Worm (Caenorhabditis elegans): ENCODE measurements around the gene ulp-4.
A peak's percentile ranks its signal among the peaks of the same experiment; 100 is the strongest.

The ulp-4 gene

ce11 chrII:8131413-8131966, 1.7 kb downstream of the ulp-4 start (continued):
- TF ChIP-seq nhr-71 (tag; optimal IDR thresholded peaks at IDR 0.05): peak; percentile 71
- peak; percentile 2 for TF ChIP-seq skn-1 (tag; optimal IDR thresholded peaks at IDR 0.05)
- no peak for TF ChIP-seq tlp-1 (tag; optimal IDR thresholded peaks at IDR 0.05)
- no peak for TF ChIP-seq Y116A8C.19 (tag; optimal IDR thresholded peaks at IDR 0.05; ENCODE audit: borderline replicate concordance)
- peak; percentile 97 for TF ChIP-seq nhr-85 (tag)
- peak; percentile 68 for TF ChIP-seq unc-130 (tag; optimal IDR thresholded peaks at IDR 0.05)
- TF ChIP-seq dsc-1 (tag; optimal IDR thresholded peaks at IDR 0.05): no peak
- peak; percentile 17 for TF ChIP-seq F16B12.6 (tag; optimal IDR thresholded peaks at IDR 0.05)
- TF ChIP-seq mep-1 (tag; optimal IDR thresholded peaks at IDR 0.05): peak; percentile 32
- peak; percentile 87 for TF ChIP-seq lin-14 (GFP tag; optimal IDR thresholded peaks at IDR 0.05)
- peak in 1 of 2 experiments; percentile 15 for TF ChIP-seq mdl-1 (tag; optimal IDR thresholded peaks at IDR 0.05)
- peak; percentile 96 for TF ChIP-seq grh-1 (GFP tag; IDR thresholded peaks at IDR 0.05)
- TF ChIP-seq nhr-84 (tag; optimal IDR thresholded peaks at IDR 0.05): no peak
- TF ChIP-seq sptf-1 (tag; optimal IDR thresholded peaks at IDR 0.05): no peak
- TF ChIP-seq ztf-4 (tag; optimal IDR thresholded peaks at IDR 0.05): peak; percentile 48
- peak; percentile 9 for TF ChIP-seq egl-13 (tag; optimal IDR thresholded peaks at IDR 0.05)
- TF ChIP-seq nhr-76 (tag; optimal IDR thresholded peaks at IDR 0.05): no peak
- TF ChIP-seq egl-27 (tag; optimal IDR thresholded peaks at IDR 0.05): no peak
- no peak for TF ChIP-seq pax-3 (tag; optimal IDR thresholded peaks at IDR 0.05)
- peak; percentile 5 to 67 for TF ChIP-seq lin-35 (GFP tag; optimal IDR thresholded peaks at IDR 0.05)
- no peak for TF ChIP-seq nhr-28 (tag; optimal IDR thresholded peaks at IDR 0.05)

ce11 chrII:8135953-8136352, 6.2 kb downstream of the ulp-4 start:
- no peak for TF ChIP-seq lsy-2 (tag; optimal IDR thresholded peaks at IDR 0.05)
- no peak for TF ChIP-seq sox-4 (tag; optimal IDR thresholded peaks at IDR 0.05)
- TF ChIP-seq snu-23 (GFP tag; optimal IDR thresholded peaks at IDR 0.05): no peak
- no peak for TF ChIP-seq fkh-4 (tag; optimal IDR thresholded peaks at IDR 0.05; ENCODE audit: borderline replicate concordance)
- no peak for TF ChIP-seq pqm-1 (tag; optimal IDR thresholded peaks at IDR 0.05)
- TF ChIP-seq mdl-1 (tag; optimal IDR thresholded peaks at IDR 0.05): no peak

- TF ChIP-seq efl-1 (optimal IDR thresholded peaks at IDR 0.05) (no peak), efl-1 (GFP tag; optimal IDR thresholded peaks at IDR 0.05 in 1 of 2) (peak in 1 of 2 experiments; percentile 11), skn-1 (tag; optimal IDR thresholded peaks at IDR 0.05) (no peak)
These were observed 7.1 kb downstream of the ulp-4 start, which contains the start of gene ctns-1 for ce11 chrII:8136818-8137217. Gene ctns-1, minus strand, starts transcription at chrII:8136918.

ce11 chrII:8137379-8137778, 7.6 kb downstream of the ulp-4 start:
- no peak for TF ChIP-seq alr-1 (tag; optimal IDR thresholded peaks at IDR 0.05; ENCODE audit: borderline replicate concordance)
- TF ChIP-seq xbp-1 (tag; optimal IDR thresholded peaks at IDR 0.05): peak; percentile 1
- no peak for TF ChIP-seq mef-2 (tag; optimal IDR thresholded peaks at IDR 0.05)
- TF ChIP-seq snu-23 (GFP tag; optimal IDR thresholded peaks at IDR 0.05): peak; percentile 42
- TF ChIP-seq nhr-77 (tag; optimal IDR thresholded peaks at IDR 0.05): peak; percentile 37
- peak; percentile 55 for TF ChIP-seq fkh-8 (tag; optimal IDR thresholded peaks at IDR 0.05)
- no peak for TF ChIP-seq fkh-10 (GFP tag; optimal IDR thresholded peaks at IDR 0.05)
- peak; percentile 54 for TF ChIP-seq lir-3 (tag; optimal IDR thresholded peaks at IDR 0.05; ENCODE audit: poor library complexity)
- peak; percentile 33 for TF ChIP-seq skn-1 (tag; optimal IDR thresholded peaks at IDR 0.05)
- peak; percentile 35 for TF ChIP-seq nhr-237 (tag; optimal IDR thresholded peaks at IDR 0.05)
- peak; percentile 47 to 70 (median 65) for TF ChIP-seq dpl-1 (GFP tag; optimal IDR thresholded peaks at IDR 0.05)
- TF ChIP-seq ets-5 (GFP tag; IDR thresholded peaks at IDR 0.05): no peak
- peak; percentile 46 for TF ChIP-seq lin-14 (GFP tag; optimal IDR thresholded peaks at IDR 0.05)
- TF ChIP-seq lin-35 (GFP tag; optimal IDR thresholded peaks at IDR 0.05): peak; percentile 39 to 85
- TF ChIP-seq efl-1 (optimal IDR thresholded peaks at IDR 0.05): peak; percentile 65 to 73
- peak; percentile 65 to 97 for TF ChIP-seq efl-1 (GFP tag; optimal IDR thresholded peaks at IDR 0.05 in 1 of 2)
- TF ChIP-seq lin-13 (GFP tag; optimal IDR thresholded peaks at IDR 0.05): peak; percentile 34
- TF ChIP-seq nhr-85 (tag): peak; percentile 68
- peak; percentile 54 for TF ChIP-seq nhr-71 (tag; optimal IDR thresholded peaks at IDR 0.05)
- peak; percentile 23 for TF ChIP-seq nhr-47 (tag; optimal IDR thresholded peaks at IDR 0.05)
- no peak for TF ChIP-seq efl-3 (GFP tag; optimal IDR thresholded peaks at IDR 0.05)
- peak; percentile 37 for TF ChIP-seq pax-3 (tag; optimal IDR thresholded peaks at IDR 0.05)
- TF ChIP-seq ztf-4 (tag; optimal IDR thresholded peaks at IDR 0.05): no peak
- TF ChIP-seq tbx-2 (tag; optimal IDR thresholded peaks at IDR 0.05): no peak
- TF ChIP-seq F16B12.6 (tag; optimal IDR thresholded peaks at IDR 0.05): peak; percentile 24
- TF ChIP-seq sptf-1 (tag; optimal IDR thresholded peaks at IDR 0.05): no peak
- peak; percentile 15 to 88 for TF ChIP-seq lsy-2 (tag; optimal IDR thresholded peaks at IDR 0.05)
- no peak for TF ChIP-seq C34B4.2 (tag; optimal IDR thresholded peaks at IDR 0.05)
- TF ChIP-seq nhr-20 (tag; optimal IDR thresholded peaks at IDR 0.05): peak; percentile 24
- peak; percentile 7 for TF ChIP-seq dsc-1 (tag; optimal IDR thresholded peaks at IDR 0.05)
